Worm (Caenorhabditis elegans): Measurements from ENCODE around the gene K11E4.6.

Gene K11E4.6

DNA sequence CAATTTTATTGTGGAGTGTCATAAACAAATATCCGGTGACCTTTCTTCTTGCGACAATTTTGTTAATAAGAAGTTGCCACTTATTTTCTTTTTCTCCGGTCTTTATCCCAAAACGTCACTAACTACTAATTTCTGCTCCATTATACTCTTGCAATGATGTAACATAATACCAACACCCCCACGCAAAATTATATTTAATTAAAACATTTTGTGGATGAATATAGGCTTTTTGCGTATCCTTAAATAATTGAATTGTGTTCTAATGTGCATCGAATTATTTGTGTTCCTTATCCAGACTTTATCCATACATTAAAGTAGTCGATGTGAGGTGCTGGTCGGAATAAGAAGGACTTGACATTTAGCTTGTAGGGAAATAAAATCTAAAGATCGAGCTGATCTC lies 21.5 kb upstream of the K11E4.6 start:
- TF ChIP-seq lsy-2 (tag; optimal IDR thresholded peaks at IDR 0.05): no peak
- TF ChIP-seq ces-1 (GFP tag; optimal IDR thresholded peaks at IDR 0.05): peak; percentile 75

- TF ChIP-seq lin-32 (GFP tag; optimal IDR thresholded peaks at IDR 0.05) (no peak), pha-4 (tag; optimal IDR thresholded peaks at IDR 0.05) (no peak), lin-13 (tag; optimal IDR thresholded peaks at IDR 0.05) (no peak), ceh-83 (GFP tag; optimal IDR thresholded peaks at IDR 0.05) (no peak), unc-39 (tag; optimal IDR thresholded peaks at IDR 0.05) (no peak)
Observed at ce11 chrX:13706607-13707006, 17.9 kb upstream of the K11E4.6 start, which contains the start of gene K02D3.1. TSS of gene K02D3.1 (plus strand) at chrX:13706907.

ce11 chrX:13709060-13709459 lies 15.4 kb upstream of the K11E4.6 start:
- TF ChIP-seq pha-4 (tag; optimal IDR thresholded peaks at IDR 0.05) (no peak), drap-1 (GFP tag; optimal IDR thresholded peaks at IDR 0.05) (no peak), unc-39 (tag; optimal IDR thresholded peaks at IDR 0.05) (no peak), ceh-43 (GFP tag; optimal IDR thresholded peaks at IDR 0.05) (no peak)

DNA sequence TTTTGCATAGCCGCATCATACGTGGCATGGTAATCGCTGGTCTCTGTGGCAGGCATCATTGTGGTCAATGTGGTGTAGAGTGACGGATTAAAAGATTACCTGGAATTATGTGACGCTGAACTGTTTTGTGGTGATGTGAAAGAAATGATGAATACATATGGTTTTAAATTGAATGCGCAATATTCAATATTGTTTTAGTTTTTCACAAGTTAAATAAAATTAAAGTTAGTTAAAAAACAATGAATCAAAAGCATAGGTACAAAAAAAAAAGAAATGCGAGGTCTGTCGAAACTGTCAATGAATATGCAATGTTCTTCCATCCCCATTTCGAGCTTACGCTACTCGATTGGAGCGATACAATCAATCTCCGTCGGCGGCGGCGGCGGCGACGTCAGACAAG lies 12.6 kb upstream of the K11E4.6 start, which contains the start of gene K02D3.2:
TSS of gene K02D3.2 (minus strand) at position 101 of the 400 bp plus-strand sequence.
- TF ChIP-seq lin-32 (GFP tag; optimal IDR thresholded peaks at IDR 0.05): no peak
- no peak for TF ChIP-seq bed-3 (GFP tag; optimal IDR thresholded peaks at IDR 0.05)
- no peak for TF ChIP-seq ces-1 (GFP tag; optimal IDR thresholded peaks at IDR 0.05)
- TF ChIP-seq unc-62 (GFP tag; optimal IDR thresholded peaks at IDR 0.05): no peak
- no peak for TF ChIP-seq nhr-76 (tag; optimal IDR thresholded peaks at IDR 0.05)
- no peak for TF ChIP-seq sem-2 (GFP tag; optimal IDR thresholded peaks at IDR 0.05)
- TF ChIP-seq pha-4 (tag; optimal IDR thresholded peaks at IDR 0.05): no peak
- no peak for TF ChIP-seq elt-1 (tag; optimal IDR thresholded peaks at IDR 0.05; ENCODE audit: borderline replicate concordance, insufficient read depth)
- no peak for TF ChIP-seq mep-1 (tag; optimal IDR thresholded peaks at IDR 0.05)
- no peak for TF ChIP-seq tbx-8 (GFP tag; optimal IDR thresholded peaks at IDR 0.05)
- TF ChIP-seq ceh-83 (GFP tag; optimal IDR thresholded peaks at IDR 0.05): no peak
- no peak for TF ChIP-seq blmp-1 (tag; optimal IDR thresholded peaks at IDR 0.05)
- TF ChIP-seq ceh-39 (tag; optimal IDR thresholded peaks at IDR 0.05): no peak
- no peak for TF ChIP-seq cnd-1 (tag; optimal IDR thresholded peaks at IDR 0.05)
- no peak for TF ChIP-seq ham-2 (GFP tag; optimal IDR thresholded peaks at IDR 0.05)
- no peak for TF ChIP-seq sptf-1 (tag; optimal IDR thresholded peaks at IDR 0.05)
- no peak for TF ChIP-seq nhr-12 (tag; optimal IDR thresholded peaks at IDR 0.05)
- TF ChIP-seq lsy-2 (tag; optimal IDR thresholded peaks at IDR 0.05): no peak
- TF ChIP-seq flh-1 (GFP tag; optimal IDR thresholded peaks at IDR 0.05): no peak
- no peak for TF ChIP-seq M03D4.4 (tag; optimal IDR thresholded peaks at IDR 0.05)

- no peak for TF ChIP-seq ces-1 (GFP tag; optimal IDR thresholded peaks at IDR 0.05)
- no peak for TF ChIP-seq mep-1 (tag; optimal IDR thresholded peaks at IDR 0.05)
- no peak for TF ChIP-seq pha-4 (tag; optimal IDR thresholded peaks at IDR 0.05)
- no peak for TF ChIP-seq ceh-39 (tag; optimal IDR thresholded peaks at IDR 0.05)
- TF ChIP-seq lin-13 (tag; optimal IDR thresholded peaks at IDR 0.05): no peak
Observed at ce11 chrX:13712992-13713391, 11.5 kb upstream of the K11E4.6 start.

- TF ChIP-seq ces-1 (GFP tag; optimal IDR thresholded peaks at IDR 0.05): no peak
- TF ChIP-seq elt-1 (tag; optimal IDR thresholded peaks at IDR 0.05; ENCODE audit: borderline replicate concordance, insufficient read depth): no peak
- no peak for TF ChIP-seq snpc-4 (tag; optimal IDR thresholded peaks at IDR 0.05)
- TF ChIP-seq nhr-12 (tag; optimal IDR thresholded peaks at IDR 0.05): no peak
- TF ChIP-seq sptf-1 (tag; optimal IDR thresholded peaks at IDR 0.05): no peak
- TF ChIP-seq elt-3 (tag; optimal IDR thresholded peaks at IDR 0.05): no peak
- no peak for TF ChIP-seq cnd-1 (tag; optimal IDR thresholded peaks at IDR 0.05)
- no peak for TF ChIP-seq bed-3 (GFP tag; optimal IDR thresholded peaks at IDR 0.05)
- no peak for TF ChIP-seq ceh-39 (tag; optimal IDR thresholded peaks at IDR 0.05)
- TF ChIP-seq unc-39 (tag; optimal IDR thresholded peaks at IDR 0.05): no peak
- no peak for TF ChIP-seq drap-1 (GFP tag; optimal IDR thresholded peaks at IDR 0.05)
Observed at ce11 chrX:13713857-13714256, 10.6 kb upstream of the K11E4.6 start, which contains the start of gene K11E4.1. TSS of gene K11E4.1 (plus strand) at chrX:13714157.

- no peak for TF ChIP-seq nhr-2 (tag; optimal IDR thresholded peaks at IDR 0.05)
- TF ChIP-seq drap-1 (GFP tag; optimal IDR thresholded peaks at IDR 0.05): no peak
- no peak for TF ChIP-seq pha-4 (tag; optimal IDR thresholded peaks at IDR 0.05)
- TF ChIP-seq unc-120 (tag; optimal IDR thresholded peaks at IDR 0.05; ENCODE audit: poor library complexity, severe bottlenecking): no peak
- no peak for TF ChIP-seq cnd-1 (tag; optimal IDR thresholded peaks at IDR 0.05)
- TF ChIP-seq snpc-4 (tag; optimal IDR thresholded peaks at IDR 0.05): no peak
- no peak for TF ChIP-seq elt-3 (tag; optimal IDR thresholded peaks at IDR 0.05)
- no peak for TF ChIP-seq elt-1 (tag; optimal IDR thresholded peaks at IDR 0.05; ENCODE audit: borderline replicate concordance, insufficient read depth)
- TF ChIP-seq mab-5 (tag; optimal IDR thresholded peaks at IDR 0.05): no peak
- TF ChIP-seq hlh-1 (tag; optimal IDR thresholded peaks at IDR 0.05): no peak
- no peak for TF ChIP-seq ces-1 (GFP tag; optimal IDR thresholded peaks at IDR 0.05)
- TF ChIP-seq unc-62 (GFP tag; optimal IDR thresholded peaks at IDR 0.05): no peak
- no peak for TF ChIP-seq nhr-237 (tag; optimal IDR thresholded peaks at IDR 0.05)
- no peak for TF ChIP-seq lsy-2 (tag; optimal IDR thresholded peaks at IDR 0.05)
- no peak for TF ChIP-seq lin-13 (tag; optimal IDR thresholded peaks at IDR 0.05)
- no peak for TF ChIP-seq unc-39 (tag; optimal IDR thresholded peaks at IDR 0.05)
- TF ChIP-seq sem-2 (GFP tag; optimal IDR thresholded peaks at IDR 0.05): no peak
- TF ChIP-seq ham-2 (GFP tag; optimal IDR thresholded peaks at IDR 0.05): no peak
- TF ChIP-seq mep-1 (tag; optimal IDR thresholded peaks at IDR 0.05): no peak
- TF ChIP-seq nhr-12 (tag; optimal IDR thresholded peaks at IDR 0.05): no peak
Observed at ce11 chrX:13714710-13715109, 9.8 kb upstream of the K11E4.6 start.
